Fruit fly (Drosophila melanogaster): ENCODE data around the gene fbp.
A peak's percentile ranks its signal among the peaks of the same experiment; 100 is the strongest.

Gene fbp

DNA sequence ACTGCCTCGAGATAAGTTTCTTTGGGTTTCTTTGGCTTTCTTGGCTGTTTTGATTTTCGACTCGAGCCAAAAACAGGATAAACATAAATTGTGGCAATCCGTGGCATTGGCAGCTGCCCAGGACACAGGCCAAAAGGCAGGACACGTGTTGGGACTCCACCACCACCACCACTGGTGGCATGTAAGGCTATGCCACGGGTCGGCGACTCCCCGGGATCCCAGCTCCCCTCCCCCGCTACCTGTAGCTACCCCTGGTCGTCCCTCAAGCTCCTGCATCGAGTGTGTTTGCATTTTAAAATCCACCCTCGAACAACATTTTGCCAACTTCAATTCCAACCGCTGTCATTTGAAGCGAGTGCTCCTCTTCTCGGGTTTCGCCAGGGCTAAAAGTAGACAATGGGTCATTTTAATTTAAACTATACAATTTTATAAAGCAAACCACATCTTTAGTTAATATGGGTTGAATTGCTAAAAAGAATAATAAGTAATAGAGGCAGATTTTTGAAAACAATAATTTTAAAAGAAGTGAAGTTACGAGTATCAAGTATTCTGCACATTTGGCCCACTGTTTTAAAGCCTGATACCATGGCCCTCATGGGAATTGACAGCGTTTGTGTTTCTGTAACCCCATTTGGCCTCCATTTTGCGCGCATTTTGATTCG is 38.1 kb upstream of the fbp start (continued):
- TF ChIP-seq CG11504 (tag; optimal IDR thresholded peaks at IDR 0.05) (peak; percentile 20), Med (GFP tag) (peak; percentile 10), CG30020 (tag; optimal IDR thresholded peaks at IDR 0.05) (no peak), ase (GFP tag; IDR thresholded peaks at IDR 0.05) (no peak), CG4707 (GFP tag; optimal IDR thresholded peaks at IDR 0.05) (peak; percentile 41), Hmr (GFP tag; optimal IDR thresholded peaks at IDR 0.05) (peak; percentile 32), CG10274 (GFP tag; optimal IDR thresholded peaks at IDR 0.05) (no peak), Dll (GFP tag; IDR thresholded peaks at IDR 0.05; ENCODE audit: partially characterized antibody) (no peak), Sox102F (GFP tag; optimal IDR thresholded peaks at IDR 0.05) (peak; percentile 25), Hr51 (GFP tag; optimal IDR thresholded peaks at IDR 0.05) (peak in 1 of 2 experiments; percentile 46), CG30403 (GFP tag; optimal IDR thresholded peaks at IDR 0.05) (peak; percentile 2), CG1602 (GFP tag; optimal IDR thresholded peaks at IDR 0.05) (no peak), CG8924 (tag; optimal IDR thresholded peaks at IDR 0.05) (peak; percentile 12), inv (GFP tag; IDR thresholded peaks at IDR 0.05; ENCODE audit: partially characterized antibody) (no peak), tin (GFP tag; optimal IDR thresholded peaks at IDR 0.05) (no peak), CG4820 (GFP tag; optimal IDR thresholded peaks at IDR 0.05) (no peak), Dip3 (GFP tag; optimal IDR thresholded peaks at IDR 0.05) (no peak), zen (tag; optimal IDR thresholded peaks at IDR 0.05) (no peak), Hmx (GFP tag; optimal IDR thresholded peaks at IDR 0.05) (no peak), CG2120 (GFP tag; optimal IDR thresholded peaks at IDR 0.05) (peak; percentile 29), Rfx (GFP tag; IDR thresholded peaks at IDR 0.05) (no peak), CG7839 (tag; optimal IDR thresholded peaks at IDR 0.05) (peak; percentile 15), tx (GFP tag; optimal IDR thresholded peaks at IDR 0.05) (no peak), Ets65A (GFP tag) (peak; percentile 58), Sry-δ (GFP tag; optimal IDR thresholded peaks at IDR 0.05) (no peak), nom (GFP tag; optimal IDR thresholded peaks at IDR 0.05) (no peak), Oli (tag; optimal IDR thresholded peaks at IDR 0.05) (peak; percentile 6), gcm (GFP tag; optimal IDR thresholded peaks at IDR 0.05) (no peak), crol (GFP tag; IDR thresholded peaks at IDR 0.05) (peak; percentile 73), CG31441 (GFP tag; IDR thresholded peaks at IDR 0.05) (no peak), CG8359 (GFP tag; optimal IDR thresholded peaks at IDR 0.05; ENCODE audit: borderline replicate concordance) (no peak), CG7786 (GFP tag; optimal IDR thresholded peaks at IDR 0.05) (no peak), Myb (GFP tag; optimal IDR thresholded peaks at IDR 0.05) (no peak), sens (GFP tag) (peak; percentile 37), HLH4C (GFP tag; IDR thresholded peaks at IDR 0.05; ENCODE audit: partially characterized antibody) (no peak), CG12391 (tag; optimal IDR thresholded peaks at IDR 0.05) (peak; percentile 7), bsh (GFP tag; optimal IDR thresholded peaks at IDR 0.05) (peak in 1 of 2 experiments; percentile 19), gem (tag; optimal IDR thresholded peaks at IDR 0.05) (peak; percentile 45), CG14014 (GFP tag; IDR thresholded peaks at IDR 0.05) (no peak), row (GFP tag; IDR thresholded peaks at IDR 0.05) (peak; percentile 46; the same call in 2 of the 3 replicates), chinmo (GFP tag; IDR thresholded peaks at IDR 0.05; ENCODE audit: partially characterized antibody) (no peak), CG12155 (GFP tag; optimal IDR thresholded peaks at IDR 0.05) (no peak), z (GFP tag; IDR thresholded peaks at IDR 0.05) (no peak), esg (GFP tag; conservative IDR thresholded peaks at IDR 0.05) (no peak), dmrt99B (tag; optimal IDR thresholded peaks at IDR 0.05) (peak; percentile 50), ash1 (GFP tag; optimal IDR thresholded peaks at IDR 0.05) (no peak)
